Worm (Caenorhabditis elegans): ENCODE results near the gene cec-7.

Gene cec-7

ce11 chrIII:12838913-12839366, 38.4 kb downstream of the cec-7 start, which contains the start of gene Y37D8A.4:
Gene Y37D8A.4, minus strand, starts transcription at chrIII:12838963.
- no peak for TF ChIP-seq ztf-18 (tag; optimal IDR thresholded peaks at IDR 0.05)
- TF ChIP-seq hmg-1.2 (GFP tag; IDR thresholded peaks at IDR 0.05): peak; percentile 40; the same call in 1 of the 2 replicates
- TF ChIP-seq mxl-1 (tag; optimal IDR thresholded peaks at IDR 0.05): no peak
- TF ChIP-seq F52B5.7 (tag; optimal IDR thresholded peaks at IDR 0.05): no peak
- TF ChIP-seq attf-3 (GFP tag; conservative IDR thresholded peaks at IDR 0.05): no peak
- no peak for TF ChIP-seq lag-1 (GFP tag; IDR thresholded peaks at IDR 0.05)
- TF ChIP-seq Y95B8A.8 (GFP tag; IDR thresholded peaks at IDR 0.05): no peak
- 0 out of 2 replicates have a peak, but pooled peaks have one; percentile 9 for TF ChIP-seq nfyb-1 (GFP tag; IDR thresholded peaks at IDR 0.05)
- TF ChIP-seq hmg-20 (GFP tag; IDR thresholded peaks at IDR 0.05): no peak
- peak; percentile 44 for TF ChIP-seq ztf-22 (GFP tag; optimal IDR thresholded peaks at IDR 0.05)
- no peak for TF ChIP-seq ama-1 (optimal IDR thresholded peaks at IDR 0.05)
- no peak for TF ChIP-seq ama-1 (GFP tag; optimal IDR thresholded peaks at IDR 0.05)
- TF ChIP-seq tlf-1 (GFP tag; optimal IDR thresholded peaks at IDR 0.05): no peak
- no peak for TF ChIP-seq snpc-3.4 (tag; optimal IDR thresholded peaks at IDR 0.05)
- TF ChIP-seq mes-4 (tag; optimal IDR thresholded peaks at IDR 0.05): no peak
- TF ChIP-seq egrh-3 (GFP tag; IDR thresholded peaks at IDR 0.05): peak; percentile 93
- no peak for TF ChIP-seq lir-1 (GFP tag; conservative IDR thresholded peaks at IDR 0.05)
- TF ChIP-seq C06A6.2 (GFP tag; conservative IDR thresholded peaks at IDR 0.05): no peak
- no peak for TF ChIP-seq akir-1 (GFP tag; optimal IDR thresholded peaks at IDR 0.05)
- no peak for TF ChIP-seq nhr-90 (tag; optimal IDR thresholded peaks at IDR 0.05)
- TF ChIP-seq dox-1 (GFP tag; IDR thresholded peaks at IDR 0.05): no peak
- TF ChIP-seq ceh-100 (GFP tag; IDR thresholded peaks at IDR 0.05): no peak
- TF ChIP-seq let-526 (GFP tag; IDR thresholded peaks at IDR 0.05): no peak
- TF ChIP-seq lsy-27 (tag; optimal IDR thresholded peaks at IDR 0.05; ENCODE audit: borderline replicate concordance, insufficient read depth): no peak
- TF ChIP-seq somi-1 (GFP tag; optimal IDR thresholded peaks at IDR 0.05): peak; percentile 67
- no peak for TF ChIP-seq ZK185.1 (tag; optimal IDR thresholded peaks at IDR 0.05; ENCODE audit: poor library complexity, severe bottlenecking)
- TF ChIP-seq lin-26 (GFP tag; IDR thresholded peaks at IDR 0.05): 0 out of 2 replicates have a peak, but pooled peaks have one; percentile 30
- TF ChIP-seq nfya-2 (GFP tag; IDR thresholded peaks at IDR 0.05): no peak
- no peak for TF ChIP-seq B0261.1 (tag; optimal IDR thresholded peaks at IDR 0.05)
- TF ChIP-seq tbx-9 (tag; optimal IDR thresholded peaks at IDR 0.05; ENCODE audit: borderline replicate concordance): no peak
- TF ChIP-seq athp-1 (tag; optimal IDR thresholded peaks at IDR 0.05): no peak
- no peak for TF ChIP-seq B0019.2 (GFP tag; conservative IDR thresholded peaks at IDR 0.05)
- no peak for TF ChIP-seq T26A5.8 (tag; optimal IDR thresholded peaks at IDR 0.05)
- no peak for TF ChIP-seq repo-1 (tag; optimal IDR thresholded peaks at IDR 0.05)
- no peak for TF ChIP-seq dpl-1 (GFP tag; optimal IDR thresholded peaks at IDR 0.05)
- TF ChIP-seq efl-1 (GFP tag; optimal IDR thresholded peaks at IDR 0.05): no peak
- no peak for TF ChIP-seq madf-8 (GFP tag; conservative IDR thresholded peaks at IDR 0.05)
- no peak for TF ChIP-seq lin-35 (GFP tag; optimal IDR thresholded peaks at IDR 0.05)
- no peak for TF ChIP-seq F39B2.1 (GFP tag; IDR thresholded peaks at IDR 0.05)
- no peak for TF ChIP-seq ztf-28 (GFP tag; IDR thresholded peaks at IDR 0.05)
- no peak for TF ChIP-seq aptf-3 (GFP tag; IDR thresholded peaks at IDR 0.05)
- peak; percentile 23 for TF ChIP-seq lin-54 (GFP tag; optimal IDR thresholded peaks at IDR 0.05)
- TF ChIP-seq madf-3 (GFP tag; IDR thresholded peaks at IDR 0.05): no peak
- TF ChIP-seq hlh-26 (GFP tag; conservative IDR thresholded peaks at IDR 0.05): no peak
- TF ChIP-seq F49E8.2 (tag; optimal IDR thresholded peaks at IDR 0.05; ENCODE audit: insufficient read depth): no peak
- TF ChIP-seq bed-2 (GFP tag; IDR thresholded peaks at IDR 0.05): no peak
- no peak for TF ChIP-seq cebp-1 (GFP tag; IDR thresholded peaks at IDR 0.05)
- peak; percentile 69 for TF ChIP-seq cebp-1 (tag; optimal IDR thresholded peaks at IDR 0.05)
- TF ChIP-seq Y53G8AR.9 (GFP tag; conservative IDR thresholded peaks at IDR 0.05): no peak
- no peak for TF ChIP-seq sptf-2 (GFP tag; optimal IDR thresholded peaks at IDR 0.05)
